Worm (Caenorhabditis elegans) whole organism, late embryonic: Measurements from ENCODE around the gene F11D11.3.

Experiments
- C38D4.7 ChIP-seq: fragments of 200-800 bp; sonication (Bioruptor generic); optimal IDR thresholded peaks from 2 replicates; lab custom pipeline; 2018; ENCODE audit warnings: mild to moderate bottlenecking, missing genetic modification characterization, moderate library complexity, missing compliant biosample characterization
- ama-1 ChIP-seq: fragments of 150-350 bp; optimal IDR thresholded peaks from 2 replicates; lab custom pipeline; 2014
- ceh-31 ChIP-seq: sonication (generic microtip); optimal IDR thresholded peaks from 2 replicates; lab custom pipeline; 2016; ENCODE audit warnings: missing genetic modification characterization, missing compliant biosample characterization
- elt-4 ChIP-seq: sonication (generic microtip); optimal IDR thresholded peaks from 2 replicates; lab custom pipeline; 2016; ENCODE audit warnings: missing genetic modification characterization, missing compliant biosample characterization
- hlh-15 ChIP-seq: sonication (generic microtip); optimal IDR thresholded peaks from 2 replicates; lab custom pipeline; 2016; ENCODE audit warnings: missing genetic modification characterization, missing compliant biosample characterization
- odd-2 ChIP-seq: sonication (generic microtip); optimal IDR thresholded peaks from 2 replicates; lab custom pipeline; 2017; ENCODE audit warnings: antibody characterized with exemption, mild to moderate bottlenecking, missing genetic modification characterization, missing compliant biosample characterization
- pat-9 ChIP-seq: fragments of 200-800 bp; sonication (Bioruptor generic); optimal IDR thresholded peaks from 2 replicates; lab custom pipeline; 2018; ENCODE audit warnings: mild to moderate bottlenecking, missing genetic modification characterization, moderate library complexity, missing compliant biosample characterization
- rnt-1 ChIP-seq: sonication (generic microtip); optimal IDR thresholded peaks from 2 replicates; lab custom pipeline; 2016; ENCODE audit warnings: missing genetic modification characterization, missing compliant biosample characterization
- sdc-2 ChIP-seq: sonication (generic microtip); optimal IDR thresholded peaks from 2 replicates; lab custom pipeline; 2016; ENCODE audit warnings: missing genotype, missing genetic modification characterization, missing compliant biosample characterization
- syd-9 ChIP-seq: sonication (generic microtip); optimal IDR thresholded peaks from 2 replicates; lab custom pipeline; 2016; ENCODE audit warnings: mild to moderate bottlenecking, missing genetic modification characterization, moderate library complexity, missing compliant biosample characterization
- tbx-7 ChIP-seq: sonication (generic microtip); optimal IDR thresholded peaks from 2 replicates; lab custom pipeline; 2016; ENCODE audit warnings: missing genotype, missing genetic modification characterization, missing compliant biosample characterization

DNA sequence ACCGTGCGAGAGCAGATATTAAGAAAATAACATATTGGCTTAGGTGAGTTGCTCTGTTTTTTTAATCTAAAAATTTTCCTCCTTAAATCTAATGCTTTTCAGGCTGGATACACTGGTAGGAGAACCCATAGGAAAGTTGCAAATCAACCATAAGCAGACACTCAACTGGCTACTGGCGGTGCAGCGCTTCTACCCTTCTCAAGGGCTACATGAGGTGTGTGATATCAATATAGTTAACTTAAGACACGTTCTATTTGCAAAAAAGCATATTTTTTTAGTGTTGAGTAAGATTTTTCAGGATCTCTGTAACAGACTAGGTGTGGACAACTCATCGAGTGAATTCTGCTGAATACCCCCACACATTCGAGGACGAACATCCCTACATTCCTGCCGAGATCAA lies 52.1 kb downstream of the F11D11.3 start:
- no peak for TF ChIP-seq C38D4.7 (GFP tag; lab: Kevin White, UChicago)
- TF ChIP-seq tbx-7 (tag; lab: Kevin White, UChicago), result no peak
- TF ChIP-seq pat-9, result no peak
- no peak for TF ChIP-seq ama-1 (lab: Kevin White, UChicago)
- no peak for TF ChIP-seq ceh-31
- no peak for TF ChIP-seq hlh-15 (tag; lab: Kevin White, UChicago)
- TF ChIP-seq sdc-2 (tag; lab: Kevin White, UChicago), result no peak
- TF ChIP-seq rnt-1, result no peak
- no peak for TF ChIP-seq elt-4 (tag; lab: Kevin White, UChicago)
- no peak for TF ChIP-seq syd-9
- no peak for TF ChIP-seq odd-2 (tag; lab: Kevin White, UChicago)
